Fruit fly (Drosophila melanogaster) whole organism, embryonic: Measurements from ENCODE around the gene CG10581.

Experiments
- Adf1 ChIP-seq: fragments of 200-800 bp; sonication (Bioruptor generic); IDR thresholded peaks from 2 replicates; pipeline ENCODE4 v1.3.6; 2022; ENCODE audit warnings: missing biosample characterization, missing genetic modification characterization
- CG10654 ChIP-seq: fragments of 200-800 bp; sonication (Bioruptor generic); optimal IDR thresholded peaks from 2 replicates; lab custom pipeline; 2016; ENCODE audit warnings: missing biosample characterization, missing genetic modification characterization
- CG11504 ChIP-seq: fragments of 200-800 bp; sonication (Bioruptor generic); optimal IDR thresholded peaks from 3 replicates; lab custom pipeline; 2019; ENCODE audit warnings: missing biosample characterization, mild to moderate bottlenecking, missing genetic modification characterization, moderate library complexity
- CG13123 ChIP-seq: fragments of 200-800 bp; sonication (Bioruptor generic); optimal IDR thresholded peaks from 2 replicates; lab custom pipeline; 2016; ENCODE audit warnings: missing biosample characterization, missing genetic modification characterization
- CG14014 ChIP-seq: fragments of 200-800 bp; sonication (Bioruptor generic); IDR thresholded peaks from 2 replicates; pipeline ENCODE4 v1.3.6; 2022; ENCODE audit warnings: missing biosample characterization, missing genetic modification characterization
- CG15696 ChIP-seq: fragments of 200-800 bp; sonication (Bioruptor generic); optimal IDR thresholded peaks from 2 replicates; lab custom pipeline; 2019; ENCODE audit warnings: missing biosample characterization, mild to moderate bottlenecking, missing genetic modification characterization, moderate library complexity
- CG16813 ChIP-seq: fragments of 200-800 bp; sonication (Bioruptor generic); IDR thresholded peaks from 3 replicates; pipeline ENCODE4 v1.3.6; 2022; ENCODE audit warnings: missing biosample characterization, missing genetic modification characterization; ENCODE audit not compliant: partially characterized antibody
- CG17361 ChIP-seq: fragments of 200-800 bp; sonication (Bioruptor generic); IDR thresholded peaks from 3 replicates; pipeline ENCODE4 v1.3.6; 2022; ENCODE audit warnings: missing biosample characterization, missing genetic modification characterization
- CG17385 ChIP-seq: fragments of 200-800 bp; sonication (Bioruptor generic); optimal IDR thresholded peaks from 3 replicates; lab custom pipeline; 2018; ENCODE audit warnings: missing biosample characterization, mild to moderate bottlenecking, missing genetic modification characterization
- CG17912 ChIP-seq: fragments of 200-800 bp; sonication (Bioruptor generic); optimal IDR thresholded peaks from 2 replicates; lab custom pipeline; 2018; ENCODE audit warnings: missing biosample characterization, mild to moderate bottlenecking, missing genetic modification characterization
- CG30020 ChIP-seq: fragments of 200-800 bp; optimal IDR thresholded peaks from 2 replicates; lab custom pipeline; 2019; ENCODE audit warnings: missing biosample characterization, mild to moderate bottlenecking, missing genetic modification characterization, moderate library complexity
- CG4707 ChIP-seq: fragments of 200-800 bp; sonication (Bioruptor generic); optimal IDR thresholded peaks from 2 replicates; lab custom pipeline; 2018; ENCODE audit warnings: missing biosample characterization, mild to moderate bottlenecking, missing genetic modification characterization, moderate library complexity
- CG4854 ChIP-seq: fragments of 200-800 bp; sonication (Bioruptor generic); optimal IDR thresholded peaks from 2 replicates; lab custom pipeline; 2016; ENCODE audit warnings: missing biosample characterization, missing genetic modification characterization, inconsistent platforms
- CG5245 ChIP-seq: fragments of 200-800 bp; sonication (Bioruptor generic); optimal IDR thresholded peaks from 3 replicates; lab custom pipeline; 2016; ENCODE audit warnings: missing biosample characterization, missing genetic modification characterization
- CG8924 ChIP-seq: fragments of 200-800 bp; optimal IDR thresholded peaks from 3 replicates; lab custom pipeline; 2019; ENCODE audit warnings: missing biosample characterization, mild to moderate bottlenecking, missing genetic modification characterization, moderate library complexity
- CkIIα-i1 ChIP-seq: fragments of 200-800 bp; sonication (Bioruptor generic); IDR thresholded peaks from 2 replicates; pipeline ENCODE4 v1.3.6; 2022; ENCODE audit warnings: missing biosample characterization, missing genetic modification characterization
- CoRest ChIP-seq: fragments of 200-800 bp; sonication (Bioruptor generic); optimal IDR thresholded peaks from 3 replicates; lab custom pipeline; 2018; ENCODE audit warnings: missing biosample characterization, mild to moderate bottlenecking, missing genetic modification characterization, moderate library complexity
- CrebB ChIP-seq: fragments of 200-800 bp; sonication (Bioruptor generic); optimal IDR thresholded peaks from 3 replicates; lab custom pipeline; 2018; ENCODE audit warnings: missing biosample characterization, mild to moderate bottlenecking, missing genetic modification characterization
- Dp ChIP-seq: fragments of 200-800 bp; sonication (Bioruptor generic); optimal IDR thresholded peaks from 2 replicates; lab custom pipeline; 2018; ENCODE audit warnings: missing biosample characterization, mild to moderate bottlenecking, missing genetic modification characterization, moderate library complexity
- ERR ChIP-seq: fragments of 200-800 bp; sonication (Bioruptor generic); optimal IDR thresholded peaks from 2 replicates; lab custom pipeline; 2016; ENCODE audit warnings: missing biosample characterization, missing genetic modification characterization
- Elba2 ChIP-seq: fragments of 200-800 bp; sonication (Bioruptor generic); optimal IDR thresholded peaks from 3 replicates; lab custom pipeline; 2016; ENCODE audit warnings: missing biosample characterization, missing genetic modification characterization
- Fer2 ChIP-seq: fragments of 200-800 bp; sonication (Bioruptor generic); optimal IDR thresholded peaks from 2 replicates; lab custom pipeline; 2018; ENCODE audit warnings: missing biosample characterization, mild to moderate bottlenecking, missing genetic modification characterization, moderate library complexity
- Hey ChIP-seq: fragments of 200-800 bp; sonication (Bioruptor generic); optimal IDR thresholded peaks from 3 replicates; lab custom pipeline; 2018; ENCODE audit warnings: missing biosample characterization, mild to moderate bottlenecking, missing genetic modification characterization
- Hr39 ChIP-seq: fragments of >200 bp; optimal IDR thresholded peaks from 2 replicates; lab custom pipeline; 2017
- Hr51 ChIP-seq, 2 experiments: fragments of 200-800 bp; sonication (Bioruptor generic); optimal IDR thresholded peaks; 2 replicates in 1 of 2; 3 replicates in 1 of 2; lab custom pipeline; 2016 to 2018; ENCODE audit warnings: missing biosample characterization in 2 of 2, missing genetic modification characterization in 2 of 2, mild to moderate bottlenecking in 1 of 2, moderate library complexity in 1 of 2
- Lim3 ChIP-seq: fragments of 200-800 bp; sonication (Bioruptor generic); IDR thresholded peaks from 2 replicates; pipeline ENCODE4 v1.3.6; 2022; ENCODE audit warnings: missing biosample characterization, missing genetic modification characterization
- Rx ChIP-seq: fragments of 200-800 bp; sonication (Bioruptor generic); IDR thresholded peaks from 2 replicates; pipeline ENCODE4 v1.3.6; 2022; ENCODE audit warnings: missing biosample characterization, missing genetic modification characterization
- Spps ChIP-seq: fragments of 200-800 bp; sonication (Bioruptor generic); optimal IDR thresholded peaks from 2 replicates; lab custom pipeline; 2018; ENCODE audit warnings: missing biosample characterization, mild to moderate bottlenecking, missing genetic modification characterization
- Ssrp ChIP-seq: fragments of 200-800 bp; sonication (Bioruptor generic); optimal IDR thresholded peaks from 2 replicates; lab custom pipeline; 2018; ENCODE audit warnings: missing biosample characterization, mild to moderate bottlenecking, missing genetic modification characterization, moderate library complexity
- al ChIP-seq: fragments of 200-800 bp; sonication (Bioruptor generic); IDR thresholded peaks from 2 replicates; pipeline ENCODE4 v1.3.6; 2022; ENCODE audit warnings: missing biosample characterization, missing genetic modification characterization
- ara ChIP-seq: fragments of 200-800 bp; sonication (Bioruptor generic); IDR thresholded peaks from 2 replicates; pipeline ENCODE4 v1.3.6; 2022; ENCODE audit warnings: missing biosample characterization, missing genetic modification characterization
- bab2 ChIP-seq: fragments of 200-800 bp; sonication (Bioruptor generic); optimal IDR thresholded peaks from 2 replicates; lab custom pipeline; 2016; ENCODE audit warnings: missing biosample characterization, missing genetic modification characterization
- chinmo ChIP-seq: fragments of 200-800 bp; sonication (Bioruptor generic); IDR thresholded peaks from 4 replicates; pipeline ENCODE4 v1.3.6; 2022; ENCODE audit warnings: missing biosample characterization, missing genetic modification characterization; ENCODE audit not compliant: partially characterized antibody
- crc ChIP-seq: fragments of 200-800 bp; sonication (Bioruptor generic); optimal IDR thresholded peaks from 2 replicates; lab custom pipeline; 2016; ENCODE audit warnings: missing biosample characterization, missing genetic modification characterization
- dmrt99B ChIP-seq: fragments of 200-800 bp; sonication (Bioruptor generic); optimal IDR thresholded peaks from 2 replicates; lab custom pipeline; 2018; ENCODE audit warnings: missing biosample characterization, mild to moderate bottlenecking, missing genetic modification characterization, moderate library complexity
- esg ChIP-seq: fragments of 200-800 bp; sonication (Bioruptor generic); conservative IDR thresholded peaks from 2 replicates; pipeline ENCODE4 v1.3.6; 2022; ENCODE audit warnings: missing biosample characterization, missing genetic modification characterization
- gce ChIP-seq: fragments of 200-800 bp; sonication (Bioruptor generic); IDR thresholded peaks from 3 replicates; pipeline ENCODE4 v1.3.6; 2022; ENCODE audit warnings: missing biosample characterization, missing genetic modification characterization
- gem ChIP-seq: fragments of 200-800 bp; sonication (Bioruptor generic); optimal IDR thresholded peaks from 2 replicates; lab custom pipeline; 2019; ENCODE audit warnings: missing biosample characterization, mild to moderate bottlenecking, missing genetic modification characterization, moderate library complexity
- jigr1 ChIP-seq: fragments of 200-800 bp; sonication (Bioruptor generic); IDR thresholded peaks from 3 replicates; pipeline ENCODE4 v1.3.6; 2022; ENCODE audit warnings: missing biosample characterization, missing genetic modification characterization
- kah ChIP-seq: fragments of 200-800 bp; sonication (Bioruptor generic); optimal IDR thresholded peaks from 2 replicates; lab custom pipeline; 2018; ENCODE audit warnings: missing biosample characterization, mild to moderate bottlenecking, missing genetic modification characterization
- lmd ChIP-seq: fragments of 200-800 bp; sonication (Bioruptor generic); IDR thresholded peaks from 2 replicates; pipeline ENCODE4 v1.3.6; 2022; ENCODE audit warnings: missing biosample characterization, missing genetic modification characterization
- nerfin-2 ChIP-seq: fragments of 200-800 bp; sonication (Bioruptor generic); IDR thresholded peaks from 2 replicates; pipeline ENCODE4 v1.3.6; 2022; ENCODE audit warnings: missing biosample characterization, missing genetic modification characterization; ENCODE audit not compliant: partially characterized antibody
- org-1 ChIP-seq: fragments of 200-800 bp; sonication (Bioruptor generic); optimal IDR thresholded peaks from 2 replicates; lab custom pipeline; 2017; ENCODE audit warnings: missing biosample characterization, missing genetic modification characterization
- pan ChIP-seq, 4 experiments: fragments of >200 bp in 3 of 4; fragments of 200-800 bp in 1 of 4; sonication (Bioruptor generic) in 1 of 4; optimal IDR thresholded peaks in 3 of 4; IDR thresholded peaks in 1 of 4; 2 replicates each; pipeline versions ENCODE4 v1.3.6 to Lab custom; 2017 to 2022; ENCODE audit warnings: missing biosample characterization in 2 of 4, missing genetic modification characterization in 2 of 4, mixed read lengths in 1 of 4
- pnt ChIP-seq: fragments of 200-800 bp; sonication (Bioruptor generic); optimal IDR thresholded peaks from 3 replicates; lab custom pipeline; 2016; ENCODE audit warnings: missing biosample characterization, missing genetic modification characterization
- repo ChIP-seq: fragments of 200-800 bp; sonication (Bioruptor generic); optimal IDR thresholded peaks from 2 replicates; lab custom pipeline; 2016; ENCODE audit warnings: missing biosample characterization, missing genetic modification characterization
- tap ChIP-seq: fragments of 200-800 bp; optimal IDR thresholded peaks from 3 replicates; lab custom pipeline; 2019; ENCODE audit warnings: missing biosample characterization, mild to moderate bottlenecking, missing genetic modification characterization, moderate library complexity
- tin ChIP-seq: fragments of 200-800 bp; sonication (Bioruptor generic); optimal IDR thresholded peaks from 3 replicates; lab custom pipeline; 2016; ENCODE audit warnings: missing biosample characterization, missing genetic modification characterization

Gene CG10581

DNA sequence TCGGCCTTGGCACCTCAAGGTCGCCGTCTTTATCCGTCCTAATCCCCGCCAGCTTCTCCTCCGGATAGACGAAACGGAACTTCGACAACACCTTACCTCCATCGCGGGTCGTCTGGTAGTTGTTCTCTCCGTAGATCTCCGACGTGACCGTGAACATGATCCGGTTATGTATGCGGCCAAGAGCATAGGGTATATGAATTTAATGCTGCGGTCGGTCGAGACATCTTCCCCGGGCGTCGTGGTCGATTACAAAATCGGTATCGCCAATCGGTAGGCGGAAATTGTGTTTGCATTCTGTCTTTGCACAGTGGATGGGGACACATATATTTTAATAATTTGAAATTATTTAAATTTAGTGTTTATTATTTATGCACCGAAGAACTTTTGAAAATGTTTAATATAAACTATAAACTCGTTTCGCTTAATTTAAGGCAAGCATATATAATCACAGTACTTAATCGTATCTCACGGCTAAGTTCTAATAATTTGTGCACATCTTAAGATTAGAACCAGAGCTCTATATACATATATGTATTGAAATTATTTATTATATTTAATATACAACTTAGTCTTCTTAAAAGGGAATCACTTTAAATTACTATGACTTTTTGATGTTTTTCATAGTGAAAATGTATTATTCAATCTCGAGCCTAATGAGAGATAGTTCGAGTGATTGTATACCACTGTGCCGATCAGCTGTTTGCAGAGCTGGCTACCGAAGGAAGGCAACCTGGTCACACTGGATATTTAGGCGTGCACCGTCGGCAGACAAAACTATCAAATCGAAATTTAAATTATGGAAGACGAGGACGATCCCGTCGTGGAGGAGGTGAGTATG lies 2.7 kb downstream of the CG10581 start, which contains the start of the genes CG10584 and Polr3E (continued):
- TF ChIP-seq CG10654 (GFP tag; lab: Kevin White, UChicago) (peak; percentile 87), nerfin-2 (GFP tag; lab: Robert Waterston, UW) (peak; percentile 19; the same call in 1 of the 2 replicates), Elba2 (GFP tag; lab: Kevin White, UChicago) (peak; percentile 55), crc (GFP tag; lab: Kevin White, UChicago) (peak; percentile 49), CG17912 (GFP tag; lab: Kevin White, UChicago) (peak; percentile 86), pan (optimal IDR thresholded peaks at IDR 0.05; lab: Kevin White, UChicago) (no peak), pan (GFP tag; optimal IDR thresholded peaks at IDR 0.05 in 1 of 2, IDR thresholded peaks at IDR 0.05 in 1 of 2) (peak in 1 of 2 experiments; percentile 79), al (GFP tag; lab: Robert Waterston, UW) (peak; percentile 85), chinmo (peak; percentile 8; the same call in 1 of the 4 replicates), pnt (GFP tag; lab: Kevin White, UChicago) (peak; percentile 40), jigr1 (GFP tag; lab: Robert Waterston, UW) (peak; percentile 62; the same call in 2 of the 3 replicates), org-1 (GFP tag; lab: Kevin White, UChicago) (peak; percentile 87), CG11504 (tag; lab: Kevin White, UChicago) (peak; percentile 95), CG15696 (tag; lab: Kevin White, UChicago) (peak; percentile 95), CoRest (tag; lab: Kevin White, UChicago) (peak; percentile 97), CG17385 (GFP tag; lab: Kevin White, UChicago) (peak; percentile 90), tap (peak; percentile 90), CrebB (tag; lab: Kevin White, UChicago) (peak; percentile 68), Adf1 (peak; percentile 57), Dp (GFP tag; lab: Kevin White, UChicago) (peak; percentile 33), gem (peak; percentile 97), Lim3 (0 out of 2 replicates have a peak, but pooled peaks have one; percentile 50), repo (GFP tag; lab: Kevin White, UChicago) (no peak), kah (GFP tag; lab: Kevin White, UChicago) (peak; percentile 89), Spps (tag; lab: Kevin White, UChicago) (peak; percentile 82), bab2 (peak; percentile 22), Hr51 (GFP tag; optimal IDR thresholded peaks at IDR 0.05; lab: Kevin White, UChicago) (peak; percentile 49 to 96), CG17361 (peak; percentile 99), CG4854 (GFP tag; lab: Kevin White, UChicago) (peak; percentile 27), CG8924 (peak; percentile 97), Hr39 (lab: Kevin White, UChicago) (no peak), esg (peak; percentile 85), CG16813 (GFP tag; lab: Robert Waterston, UW) (peak; percentile 16; the same call in 1 of the 3 replicates), CG13123 (GFP tag; lab: Kevin White, UChicago) (peak; percentile 80), CkIIα-i1 (GFP tag; lab: Robert Waterston, UW) (no peak), Ssrp (tag; lab: Kevin White, UChicago) (peak; percentile 93), tin (GFP tag; lab: Kevin White, UChicago) (peak; percentile 84), CG5245 (GFP tag; lab: Kevin White, UChicago) (peak; percentile 59), Rx (GFP tag; lab: Robert Waterston, UW) (peak; percentile 65; the same call in 1 of the 2 replicates), dmrt99B (tag; lab: Kevin White, UChicago) (peak; percentile 94), ara (GFP tag; lab: Robert Waterston, UW) (0 out of 2 replicates have a peak, but pooled peaks have one; percentile 62), CG14014 (GFP tag; lab: Robert Waterston, UW) (peak; percentile 76; the same call in 1 of the 2 replicates), Hey (tag; lab: Kevin White, UChicago) (peak; percentile 33), gce (GFP tag; lab: Robert Waterston, UW) (no peak), CG30020 (peak; percentile 86), Fer2 (tag; lab: Kevin White, UChicago) (peak; percentile 89), CG4707 (GFP tag; lab: Kevin White, UChicago) (peak; percentile 80), lmd (GFP tag; lab: Robert Waterston, UW) (peak; percentile 89), ERR (GFP tag; lab: Kevin White, UChicago) (no peak)
